Worm (Caenorhabditis elegans) whole organism, L1 larva: ENCODE results near the gene T09B9.1.

Source experiments
- egl-27 ChIP-seq, 2 experiments: fragments of 150-350 bp in 1 of 2; sonication (generic microtip); optimal IDR thresholded peaks; 3 replicates each; lab custom pipeline; 2017 to 2018; ENCODE audit warnings: missing biosample characterization in 2 of 2, missing genetic modification characterization in 2 of 2, missing genetic modification reagents in 2 of 2
- ets-5 ChIP-seq: fragments of 200-800 bp; sonication (Bioruptor generic); IDR thresholded peaks from 2 replicates; pipeline ENCODE4 v1.3.6; 2022; ENCODE audit warnings: missing genetic modification characterization, missing compliant biosample characterization
- fos-1 ChIP-seq: fragments of 150-350 bp; optimal IDR thresholded peaks from 2 replicates; lab custom pipeline; 2014; ENCODE audit warnings: missing biosample characterization, missing genetic modification characterization
- lsy-2 ChIP-seq, 2 experiments: fragments of 150-350 bp; optimal IDR thresholded peaks; 2 replicates each; lab custom pipeline; 2014; ENCODE audit warnings: missing biosample characterization in 2 of 2, missing genetic modification characterization in 2 of 2
- mdl-1 ChIP-seq, 2 experiments: fragments of 150-350 bp; optimal IDR thresholded peaks; 2 replicates each; lab custom pipeline; 2014 to 2017; ENCODE audit warnings: missing biosample characterization in 2 of 2, missing genetic modification characterization in 2 of 2, inconsistent platforms in 1 of 2
- nhr-20 ChIP-seq: sonication (generic microtip); optimal IDR thresholded peaks from 2 replicates; lab custom pipeline; 2016; ENCODE audit warnings: mild to moderate bottlenecking, missing genetic modification characterization, missing compliant biosample characterization
- nhr-76 ChIP-seq: sonication (generic microtip); optimal IDR thresholded peaks from 2 replicates; lab custom pipeline; 2017; ENCODE audit warnings: missing biosample characterization, missing genetic modification characterization
- unc-130 ChIP-seq: fragments of 150-350 bp; optimal IDR thresholded peaks from 2 replicates; lab custom pipeline; 2017; ENCODE audit warnings: missing biosample characterization, missing genetic modification characterization, inconsistent platforms
- unc-62 ChIP-seq: fragments of 150-350 bp; optimal IDR thresholded peaks from 2 replicates; lab custom pipeline; 2014; ENCODE audit warnings: missing biosample characterization, missing genetic modification reagents, missing genetic modification characterization
- ztf-4 ChIP-seq: fragments of 150-350 bp; optimal IDR thresholded peaks from 2 replicates; lab custom pipeline; 2014; ENCODE audit warnings: missing biosample characterization, missing genetic modification characterization

DNA sequence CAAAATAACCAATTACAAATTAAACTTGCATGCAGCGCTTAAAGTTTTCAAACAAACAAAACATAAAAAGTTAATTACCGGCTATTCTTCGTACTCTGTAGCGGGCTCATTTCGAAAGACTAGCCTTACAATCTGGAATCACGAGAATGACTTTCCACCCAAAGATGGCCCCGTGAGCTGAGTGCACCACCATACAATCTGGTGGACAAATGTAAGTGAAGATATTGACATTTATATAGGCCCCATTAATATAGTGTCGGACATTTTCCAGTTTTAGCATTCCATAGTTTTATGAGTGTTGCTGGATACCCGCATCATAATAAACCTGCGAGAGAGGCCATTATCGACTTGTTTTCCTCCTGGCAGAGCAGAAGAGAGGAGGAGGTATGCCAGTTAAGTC is 2.5 kb upstream of the T09B9.1 start:
- TF ChIP-seq egl-27 (tag; optimal IDR thresholded peaks at IDR 0.05; lab: Kevin White, UChicago) (no peak), nhr-76 (no peak), unc-130 (tag; lab: Kevin White, UChicago) (no peak), ztf-4 (no peak), lsy-2 (tag; optimal IDR thresholded peaks at IDR 0.05; lab: Kevin White, UChicago) (no peak), fos-1 (tag; lab: Kevin White, UChicago) (no peak), nhr-20 (tag; lab: Kevin White, UChicago) (no peak), ets-5 (GFP tag; lab: Robert Waterston, UW) (no peak), unc-62 (no peak), mdl-1 (tag; optimal IDR thresholded peaks at IDR 0.05; lab: Kevin White, UChicago) (no peak)
